Worm (Caenorhabditis elegans) whole organism, L4/young adult: ENCODE results near the gene F22B5.10.
"Not testable (repeated sequence)": the region's sequence is repeated elsewhere in the genome, so short reads cannot be mapped to it uniquely, and the experiment has no call there.

Experiments
- W03F9.2 ChIP-seq: fragments of 150-350 bp; optimal IDR thresholded peaks from 2 replicates; lab custom pipeline; 2014; ENCODE audit warnings: missing biosample characterization, missing genetic modification characterization
- dao-5 ChIP-seq: sonication (generic microtip); optimal IDR thresholded peaks from 2 replicates; lab custom pipeline; 2016; ENCODE audit warnings: missing genotype, missing genetic modification characterization, moderate library complexity, missing compliant biosample characterization
- him-1 ChIP-seq: sonication (generic microtip); optimal IDR thresholded peaks from 2 replicates; lab custom pipeline; 2016; ENCODE audit warnings: missing genotype, missing genetic modification reagents, missing genetic modification characterization, missing compliant biosample characterization

Gene F22B5.10

ce11 chrII:8466874-8467273, at the start of gene F22B5.10:
Gene F22B5.10 (plus strand): TSS chrII:8467174.
- no peak for TF ChIP-seq W03F9.2 (tag; lab: Kevin White, UChicago)
- no peak for TF ChIP-seq him-1 (tag; lab: Kevin White, UChicago)
- no peak for TF ChIP-seq dao-5 (tag; lab: Kevin White, UChicago)

ce11 chrII:8419015-8419414, 48.0 kb upstream of the F22B5.10 start:
- TF ChIP-seq W03F9.2 (tag; lab: Kevin White, UChicago) (no peak), him-1 (tag; lab: Kevin White, UChicago) (no peak), dao-5 (tag; lab: Kevin White, UChicago) (no peak)

ce11 chrII:8419798-8420197, 47.2 kb upstream of the F22B5.10 start, which contains the start of gene F14E5.8:
Gene F14E5.8 (plus strand): TSS chrII:8420098.
- TF ChIP-seq W03F9.2, dao-5, him-1 (tag; lab: Kevin White, UChicago): not testable (repeated sequence)

ce11 chrII:8420775-8421388, 46.1 kb upstream of the F22B5.10 start:
- TF ChIP-seq dao-5 (tag; lab: Kevin White, UChicago) (no peak), W03F9.2 (tag; lab: Kevin White, UChicago) (no peak), him-1 (tag; lab: Kevin White, UChicago) (no peak)

- TF ChIP-seq W03F9.2 (tag; lab: Kevin White, UChicago), result no peak
- no peak for TF ChIP-seq him-1 (tag; lab: Kevin White, UChicago)
- no peak for TF ChIP-seq dao-5 (tag; lab: Kevin White, UChicago)
These were observed 38.3 kb upstream of the F22B5.10 start, which contains the start of gene F14E5.2 for ce11 chrII:8428758-8428946. Gene F14E5.2 (minus strand): TSS chrII:8428858.

ce11 chrII:8428947-8429919, 37.7 kb upstream of the F22B5.10 start:
- TF ChIP-seq W03F9.2 (tag; lab: Kevin White, UChicago), result peak; percentile 31
- TF ChIP-seq dao-5 (tag; lab: Kevin White, UChicago), result no peak
- no peak for TF ChIP-seq him-1 (tag; lab: Kevin White, UChicago)

ce11 chrII:8431954-8432353, 35.0 kb upstream of the F22B5.10 start, which contains the start of gene acp-2:
Gene acp-2 (minus strand): TSS chrII:8432054.
- TF ChIP-seq dao-5 (tag; lab: Kevin White, UChicago) (no peak), W03F9.2 (tag; lab: Kevin White, UChicago) (no peak), him-1 (tag; lab: Kevin White, UChicago) (no peak)

ce11 chrII:8435005-8435404, 32.0 kb upstream of the F22B5.10 start, which contains the start of gene acp-4:
Gene acp-4 (minus strand): TSS chrII:8435105.
- no peak for TF ChIP-seq him-1 (tag; lab: Kevin White, UChicago)
- no peak for TF ChIP-seq dao-5 (tag; lab: Kevin White, UChicago)
- TF ChIP-seq W03F9.2 (tag; lab: Kevin White, UChicago), result no peak

- TF ChIP-seq him-1 (tag; lab: Kevin White, UChicago) (no peak), dao-5 (tag; lab: Kevin White, UChicago) (no peak), W03F9.2 (tag; lab: Kevin White, UChicago) (no peak)
These were observed 29.9 kb upstream of the F22B5.10 start, which contains the start of gene acp-3 for ce11 chrII:8437035-8437434. Gene acp-3 (minus strand): TSS chrII:8437135.

ce11 chrII:8438791-8439287, 28.1 kb upstream of the F22B5.10 start, which contains the start of gene lips-10:
Gene lips-10 (plus strand): TSS chrII:8439168.
- TF ChIP-seq him-1 (tag; lab: Kevin White, UChicago) (no peak), W03F9.2 (tag; lab: Kevin White, UChicago) (no peak), dao-5 (tag; lab: Kevin White, UChicago) (no peak)

ce11 chrII:8440097-8440496, 26.9 kb upstream of the F22B5.10 start:
- TF ChIP-seq W03F9.2 (tag; lab: Kevin White, UChicago) (no peak), him-1 (tag; lab: Kevin White, UChicago) (no peak), dao-5 (tag; lab: Kevin White, UChicago) (no peak)

ce11 chrII:8440792-8441191, 26.2 kb upstream of the F22B5.10 start:
- TF ChIP-seq W03F9.2 (tag; lab: Kevin White, UChicago), result no peak
- TF ChIP-seq dao-5 (tag; lab: Kevin White, UChicago), result no peak
- TF ChIP-seq him-1 (tag; lab: Kevin White, UChicago), result no peak

ce11 chrII:8441519-8441918, 25.5 kb upstream of the F22B5.10 start:
- no peak for TF ChIP-seq him-1 (tag; lab: Kevin White, UChicago)
- peak; percentile 86 for TF ChIP-seq dao-5 (tag; lab: Kevin White, UChicago)
- TF ChIP-seq W03F9.2 (tag; lab: Kevin White, UChicago), result no peak
